Fruit fly (Drosophila melanogaster) Kc167 (cell line): Measurements from ENCODE around the gene CG3434.

ENCODE experiments used
- h ChIP-seq: fragments of >200 bp; optimal IDR thresholded peaks from 3 replicates; lab custom pipeline; 2018; ENCODE audit warnings: missing external identifiers
- psq ChIP-seq: fragments of >200 bp; optimal IDR thresholded peaks from 2 replicates; lab custom pipeline; 2017; ENCODE audit warnings: missing external identifiers

- TF ChIP-seq h: no peak
- TF ChIP-seq psq (lab: Kevin White, UChicago): no peak
Measured at dm6 chr3L:9423757-9424527, 36.7 kb downstream of the CG3434 start.
